Fruit fly (Drosophila melanogaster): ENCODE measurements around the gene CG32819.

DNA sequence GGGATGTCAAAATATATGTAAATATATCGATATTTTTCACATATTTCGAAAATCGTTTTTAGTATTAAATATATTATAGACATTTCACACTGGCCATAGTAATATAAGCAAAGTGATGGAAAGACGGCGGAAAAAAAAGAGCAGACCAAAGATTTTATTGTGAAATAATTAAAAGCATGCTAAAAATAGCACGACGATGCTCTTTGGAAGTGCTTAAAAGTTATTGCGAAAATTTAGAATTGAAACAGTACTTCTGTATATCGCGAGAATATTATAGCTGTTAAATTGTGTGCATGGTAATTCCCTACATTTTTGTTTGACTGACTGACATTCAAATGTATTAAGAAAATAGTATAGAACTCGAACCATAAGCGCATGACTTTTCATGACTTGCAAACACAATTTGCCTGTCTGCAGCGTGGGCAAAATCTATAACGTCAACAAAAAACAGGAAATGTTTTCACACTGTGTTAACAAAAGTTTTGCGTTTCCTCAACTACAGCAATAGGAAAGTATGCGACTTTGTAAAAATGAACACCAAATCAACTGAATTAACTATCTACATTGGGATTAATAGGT is 9.3 kb upstream of the CG32819 start:
- TF ChIP-seq pan (optimal IDR thresholded peaks at IDR 0.05) (no peak), Dll (optimal IDR thresholded peaks at IDR 0.05) (no peak), psq (optimal IDR thresholded peaks at IDR 0.05) (no peak)
